Worm (Caenorhabditis elegans) whole organism, mixed stage, embryonic: ENCODE measurements around the gene EEED8.18.

Experiments used
- blmp-1 ChIP-seq: fragments of 150-350 bp; optimal IDR thresholded peaks from 2 replicates; lab custom pipeline; 2014; ENCODE audit warnings: missing biosample characterization, missing genetic modification characterization
- elt-1 ChIP-seq: sonication (generic microtip); optimal IDR thresholded peaks from 2 replicates; lab custom pipeline; 2017; ENCODE audit warnings: missing genetic modification characterization, mild to moderate bottlenecking, missing compliant biosample characterization, antibody characterized with exemption, moderate library complexity, borderline replicate concordance; ENCODE audit not compliant: insufficient read depth
- lin-13 ChIP-seq: fragments of 150-350 bp; optimal IDR thresholded peaks from 2 replicates; lab custom pipeline; 2014; ENCODE audit warnings: missing biosample characterization, missing genetic modification characterization
- mab-5 ChIP-seq: fragments of 150-350 bp; optimal IDR thresholded peaks from 2 replicates; lab custom pipeline; 2014; ENCODE audit warnings: missing biosample characterization, missing genetic modification characterization
- mep-1 ChIP-seq: fragments of 150-350 bp; optimal IDR thresholded peaks from 2 replicates; lab custom pipeline; 2017; ENCODE audit warnings: missing biosample characterization, missing genetic modification reagents, missing genetic modification characterization, inconsistent platforms
- nhr-12 ChIP-seq: fragments of 150-350 bp; optimal IDR thresholded peaks from 2 replicates; lab custom pipeline; 2014; ENCODE audit warnings: missing biosample characterization, missing genetic modification characterization
- nhr-237 ChIP-seq: fragments of 150-350 bp; optimal IDR thresholded peaks from 2 replicates; lab custom pipeline; 2014; ENCODE audit warnings: missing biosample characterization, missing genetic modification characterization
- nhr-28 ChIP-seq: fragments of 150-350 bp; optimal IDR thresholded peaks from 2 replicates; lab custom pipeline; 2014; ENCODE audit warnings: missing biosample characterization, missing genetic modification characterization
- nhr-76 ChIP-seq: sonication (generic microtip); optimal IDR thresholded peaks from 2 replicates; lab custom pipeline; 2017; ENCODE audit warnings: missing biosample characterization, missing genetic modification characterization
- pha-4 ChIP-seq: fragments of 150-350 bp; optimal IDR thresholded peaks from 2 replicates; lab custom pipeline; 2018; ENCODE audit warnings: missing biosample characterization, missing genetic modification reagents, missing genetic modification characterization
- snpc-4 ChIP-seq: fragments of 150-350 bp; optimal IDR thresholded peaks from 2 replicates; lab custom pipeline; 2014; ENCODE audit warnings: missing biosample characterization, missing genetic modification characterization
- unc-39 ChIP-seq: fragments of 150-350 bp; optimal IDR thresholded peaks from 2 replicates; lab custom pipeline; 2014; ENCODE audit warnings: missing biosample characterization, missing genetic modification characterization
- unc-62 ChIP-seq: fragments of 150-350 bp; optimal IDR thresholded peaks from 2 replicates; lab custom pipeline; 2014; ENCODE audit warnings: missing biosample characterization, missing genetic modification reagents, missing genetic modification characterization
- ztf-11 ChIP-seq: fragments of 150-350 bp; optimal IDR thresholded peaks from 2 replicates; lab custom pipeline; 2014; ENCODE audit warnings: missing biosample characterization, missing genetic modification characterization

DNA sequence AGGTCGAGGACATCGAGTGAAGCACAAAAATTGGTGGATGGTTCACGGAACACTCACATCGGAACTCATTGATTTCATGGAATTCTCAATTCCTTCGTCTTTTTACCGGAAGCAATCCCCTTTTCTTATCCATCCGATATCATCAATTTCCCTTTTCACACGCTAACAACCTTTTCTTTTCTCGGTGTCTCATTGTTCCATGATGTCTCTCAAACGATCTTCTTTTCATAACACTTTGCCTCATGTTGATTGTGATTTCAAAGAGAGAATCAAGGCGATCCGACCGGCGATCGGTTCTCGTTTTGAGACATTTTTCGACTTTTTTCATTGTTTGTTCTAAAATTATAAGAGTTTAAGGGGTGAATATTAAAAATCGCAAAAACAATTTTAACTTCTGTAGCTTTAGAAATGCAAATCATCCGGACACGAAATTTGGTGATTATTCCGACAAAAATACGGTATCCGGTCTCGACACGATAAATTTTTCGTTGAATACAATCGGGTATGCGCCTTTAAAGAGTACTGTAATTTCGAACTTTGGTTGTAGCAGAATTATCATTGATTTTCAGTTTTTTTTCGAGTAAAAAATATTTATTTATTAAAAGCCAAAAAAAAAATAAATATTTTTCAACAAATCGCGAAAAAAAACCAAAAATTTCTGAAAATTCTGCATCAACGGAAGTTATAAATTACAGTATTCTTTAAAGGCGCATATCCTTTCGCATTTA, 46.4 kb upstream of the EEED8.18 start:
- TF ChIP-seq elt-1 (tag; lab: Kevin White, UChicago), result no peak
- TF ChIP-seq nhr-28, result no peak
- TF ChIP-seq blmp-1 (tag; lab: Kevin White, UChicago), result peak; percentile 61
- TF ChIP-seq snpc-4, result no peak
- no peak for TF ChIP-seq mep-1 (tag; lab: Kevin White, UChicago)
- no peak for TF ChIP-seq nhr-12
- TF ChIP-seq lin-13 (tag; lab: Kevin White, UChicago), result no peak
- no peak for TF ChIP-seq unc-39 (tag; lab: Kevin White, UChicago)
- no peak for TF ChIP-seq ztf-11 (tag; lab: Kevin White, UChicago)
- TF ChIP-seq nhr-237 (tag; lab: Kevin White, UChicago), result no peak
- no peak for TF ChIP-seq unc-62
- TF ChIP-seq nhr-76 (tag; lab: Kevin White, UChicago), result no peak
- no peak for TF ChIP-seq pha-4
- no peak for TF ChIP-seq mab-5 (tag; lab: Kevin White, UChicago)
